Worm (Caenorhabditis elegans) whole organism, L4 larva: ENCODE measurements around the gene zip-6.
A peak's percentile ranks its signal among the peaks of the same experiment; 100 is the strongest.
"Not testable (repeated sequence)": the region's sequence is repeated elsewhere in the genome, so short reads cannot be mapped to it uniquely, and the experiment has no call there.

Experiments used
- D1046.2 ChIP-seq: fragments of 200-800 bp; sonication (Bioruptor generic); IDR thresholded peaks from 2 replicates; pipeline ENCODE4 v1.3.6; 2022; ENCODE audit warnings: missing genetic modification characterization, missing compliant biosample characterization
- F26F4.8 ChIP-seq: fragments of 200-800 bp; sonication (Bioruptor generic); conservative IDR thresholded peaks from 2 replicates; pipeline ENCODE4 v1.3.6; 2022; ENCODE audit warnings: missing genetic modification characterization, missing compliant biosample characterization
- F44E2.7 ChIP-seq: fragments of 200-800 bp; sonication (Bioruptor generic); IDR thresholded peaks from 2 replicates; pipeline ENCODE4 v2.1.2; 2022; ENCODE audit warnings: missing genetic modification characterization, missing compliant biosample characterization
- T26A8.4 ChIP-seq: fragments of 200-800 bp; sonication (Bioruptor generic); IDR thresholded peaks from 2 replicates; pipeline ENCODE4 v1.3.6; 2022; ENCODE audit warnings: missing genetic modification characterization, missing compliant biosample characterization
- ZK337.2 ChIP-seq: fragments of 200-800 bp; sonication (Bioruptor generic); IDR thresholded peaks from 2 replicates; pipeline ENCODE4 v1.3.6; 2022; ENCODE audit warnings: missing genetic modification reagents, missing genetic modification characterization, missing compliant biosample characterization
- ZK546.5 ChIP-seq, 2 experiments: sonication (generic microtip); optimal IDR thresholded peaks; 2 replicates each; lab custom pipeline; 2017; ENCODE audit warnings: missing biosample characterization in 2 of 2, missing genetic modification characterization in 2 of 2
- aha-1 ChIP-seq: fragments of 150-350 bp; peaks from one replicate; lab custom pipeline; 2014; ENCODE audit warnings: missing biosample characterization, missing genetic modification characterization
- ama-1 ChIP-seq: fragments of 150-350 bp; optimal IDR thresholded peaks from 2 replicates; lab custom pipeline; 2014; ENCODE audit warnings: inconsistent platforms, mixed read lengths
- ceh-28 ChIP-seq: fragments of 150-350 bp; optimal IDR thresholded peaks from 2 replicates; lab custom pipeline; 2014; ENCODE audit warnings: missing biosample characterization, missing genetic modification reagents, missing genetic modification characterization
- ceh-62 ChIP-seq: sonication (generic microtip); optimal IDR thresholded peaks from 2 replicates; lab custom pipeline; 2017; ENCODE audit warnings: missing biosample characterization, missing genetic modification characterization
- ctbp-1 ChIP-seq: fragments of 200-800 bp; sonication (Bioruptor generic); IDR thresholded peaks from 2 replicates; pipeline ENCODE4 v1.3.6; 2022; ENCODE audit warnings: missing genetic modification reagents, missing genetic modification characterization, missing compliant biosample characterization
- daf-16 ChIP-seq, 3 experiments: sonication (generic microtip); optimal IDR thresholded peaks; 2 replicates each; lab custom pipeline; 2016 to 2017; ENCODE audit warnings: missing genetic modification characterization in 3 of 3, missing genetic modification reagents in 3 of 3, mild to moderate bottlenecking in 2 of 3, missing compliant biosample characterization in 2 of 3, missing biosample characterization in 1 of 3, moderate library complexity in 1 of 3
- dmd-8 ChIP-seq: fragments of 200-800 bp; sonication (Bioruptor generic); IDR thresholded peaks from 2 replicates; pipeline ENCODE4 v1.3.6; 2022; ENCODE audit warnings: missing genetic modification characterization, missing compliant biosample characterization
- dve-1 ChIP-seq: sonication (generic microtip); optimal IDR thresholded peaks from 2 replicates; lab custom pipeline; 2017; ENCODE audit warnings: antibody characterized with exemption, mild to moderate bottlenecking, missing genetic modification characterization, missing compliant biosample characterization; ENCODE audit not compliant: insufficient read depth
- hlh-11 ChIP-seq: fragments of 200-800 bp; sonication (Bioruptor generic); optimal IDR thresholded peaks from 2 replicates; lab custom pipeline; 2018; ENCODE audit warnings: mild to moderate bottlenecking, missing genetic modification characterization, missing compliant biosample characterization
- hmg-1.1 ChIP-seq: fragments of 200-800 bp; sonication (Bioruptor generic); IDR thresholded peaks from 2 replicates; pipeline ENCODE4 v1.3.6; 2022; ENCODE audit warnings: missing genetic modification reagents, missing genetic modification characterization, missing compliant biosample characterization
- lin-1 ChIP-seq: fragments of 200-800 bp; sonication (Bioruptor generic); IDR thresholded peaks from 2 replicates; pipeline ENCODE4 v1.3.6; 2022; ENCODE audit warnings: missing genetic modification reagents, missing genetic modification characterization, missing compliant biosample characterization
- lin-38 ChIP-seq: fragments of 200-800 bp; sonication (Bioruptor generic); IDR thresholded peaks from 2 replicates; pipeline ENCODE4 v1.3.6; 2022; ENCODE audit warnings: missing genetic modification reagents, missing genetic modification characterization, missing compliant biosample characterization
- lin-39 ChIP-seq: fragments of 150-350 bp; optimal IDR thresholded peaks from 2 replicates; lab custom pipeline; 2014; ENCODE audit warnings: missing biosample characterization, missing genetic modification reagents, missing genetic modification characterization
- lir-3 ChIP-seq: sonication (generic microtip); optimal IDR thresholded peaks from 2 replicates; lab custom pipeline; 2016; ENCODE audit warnings: mild to moderate bottlenecking, missing genetic modification characterization, missing compliant biosample characterization
- madf-5 ChIP-seq, 2 experiments: fragments of 200-800 bp; sonication (Bioruptor generic); IDR thresholded peaks; 2 replicates each; pipeline ENCODE4 v1.3.6; 2022; ENCODE audit warnings: missing compliant biosample characterization in 2 of 2, missing genetic modification characterization in 2 of 2
- mep-1 ChIP-seq: fragments of 150-350 bp; sonication (generic microtip); optimal IDR thresholded peaks from 3 replicates; lab custom pipeline; 2014; ENCODE audit warnings: missing biosample characterization, missing genetic modification characterization
- nhr-102 ChIP-seq: sonication (generic microtip); optimal IDR thresholded peaks from 2 replicates; lab custom pipeline; 2016; ENCODE audit warnings: mild to moderate bottlenecking, missing genetic modification characterization, moderate library complexity, missing compliant biosample characterization
- nhr-11 ChIP-seq: fragments of 150-350 bp; optimal IDR thresholded peaks from 2 replicates; lab custom pipeline; 2014; ENCODE audit warnings: missing biosample characterization, missing genetic modification characterization
- nhr-111 ChIP-seq: fragments of 200-800 bp; sonication (Bioruptor generic); optimal IDR thresholded peaks from 2 replicates; lab custom pipeline; 2018; ENCODE audit warnings: mild to moderate bottlenecking, missing genetic modification characterization, missing compliant biosample characterization
- nhr-28 ChIP-seq: fragments of 150-350 bp; optimal IDR thresholded peaks from 2 replicates; lab custom pipeline; 2014; ENCODE audit warnings: missing biosample characterization, missing genetic modification characterization
- nhr-41 ChIP-seq: fragments of 200-800 bp; sonication (Bioruptor generic); IDR thresholded peaks from 2 replicates; pipeline ENCODE4 v1.3.6; 2022; ENCODE audit warnings: missing genetic modification reagents, missing genetic modification characterization, missing compliant biosample characterization
- nhr-42 ChIP-seq: fragments of 200-800 bp; sonication (Bioruptor generic); IDR thresholded peaks from 2 replicates; pipeline ENCODE4 v1.3.6; 2022; ENCODE audit warnings: missing genetic modification characterization, missing compliant biosample characterization
- nhr-48 ChIP-seq: sonication (generic microtip); optimal IDR thresholded peaks from 2 replicates; lab custom pipeline; 2016; ENCODE audit warnings: mild to moderate bottlenecking, missing genetic modification characterization, missing compliant biosample characterization
- nhr-77 ChIP-seq: fragments of 150-350 bp; optimal IDR thresholded peaks from 2 replicates; lab custom pipeline; 2014; ENCODE audit warnings: missing biosample characterization, missing genetic modification characterization
- pha-4 ChIP-seq, 2 experiments: fragments of 150-350 bp in 1 of 2; fragments of 200-800 bp in 1 of 2; sonication (Bioruptor generic) in 1 of 2; IDR thresholded peaks in 1 of 2; optimal IDR thresholded peaks in 1 of 2; 2 replicates each; pipeline versions ENCODE4 v1.3.6 to Lab custom; 2014 to 2022; ENCODE audit warnings: missing genetic modification characterization in 2 of 2, missing genetic modification reagents in 2 of 2, missing biosample characterization in 1 of 2, missing compliant biosample characterization in 1 of 2
- php-3 ChIP-seq: fragments of 200-800 bp; sonication (Bioruptor generic); IDR thresholded peaks from 2 replicates; pipeline ENCODE4 v1.3.6; 2022; ENCODE audit warnings: missing genetic modification reagents, missing genetic modification characterization, missing compliant biosample characterization
- saeg-2 ChIP-seq: fragments of 200-800 bp; sonication (Bioruptor generic); IDR thresholded peaks from 2 replicates; pipeline ENCODE4 v1.3.6; 2022; ENCODE audit warnings: missing genetic modification reagents, missing genetic modification characterization, missing compliant biosample characterization
- snpc-1.2 ChIP-seq: fragments of 200-800 bp; sonication (Bioruptor generic); IDR thresholded peaks from 2 replicates; pipeline ENCODE4 v1.3.6; 2022; ENCODE audit warnings: missing genetic modification reagents, missing genetic modification characterization, missing compliant biosample characterization
- unc-62 ChIP-seq, 3 experiments: fragments of 150-350 bp in 1 of 3; sonication (generic microtip); optimal IDR thresholded peaks in 2 of 3; peaks in 1 of 3; 1 replicate in 1 of 3; 2 replicates in 2 of 3; lab custom pipeline; 2014 to 2017; ENCODE audit warnings: missing biosample characterization in 3 of 3, missing genetic modification characterization in 3 of 3, missing genetic modification reagents in 3 of 3, missing genotype in 1 of 3
- vab-7 ChIP-seq: fragments of 200-800 bp; sonication (Bioruptor generic); IDR thresholded peaks from 2 replicates; pipeline ENCODE4 v1.3.6; 2022; ENCODE audit warnings: missing genetic modification reagents, missing genetic modification characterization, missing compliant biosample characterization
- zfp-2 ChIP-seq: sonication (generic microtip); optimal IDR thresholded peaks from 2 replicates; lab custom pipeline; 2016; ENCODE audit warnings: mild to moderate bottlenecking, missing genetic modification characterization, missing compliant biosample characterization
- zfp-3 ChIP-seq: fragments of 200-800 bp; sonication (Bioruptor generic); conservative IDR thresholded peaks from 2 replicates; pipeline ENCODE4 v1.3.6; 2022; ENCODE audit warnings: missing genetic modification reagents, missing genetic modification characterization, missing compliant biosample characterization
- zip-2 ChIP-seq: fragments of 150-350 bp; optimal IDR thresholded peaks from 2 replicates; lab custom pipeline; 2014; ENCODE audit warnings: missing biosample characterization, missing genetic modification characterization

zip-6 gene

ce11 chrIV:11196866-11197265 is 21.1 kb downstream of the zip-6 start:
- TF ChIP-seq hmg-1.1 (GFP tag; lab: Robert Waterston, UW) (peak; percentile 71), nhr-41 (0 out of 2 replicates have a peak, but pooled peaks have one; percentile 60), D1046.2 (peak; percentile 66; the same call in 1 of the 2 replicates), nhr-42 (GFP tag; lab: Robert Waterston, UW) (0 out of 2 replicates have a peak, but pooled peaks have one; percentile 32), ZK337.2 (peak; percentile 73), F26F4.8 (GFP tag; lab: Robert Waterston, UW) (peak; percentile 79), zfp-3 (GFP tag; lab: Robert Waterston, UW) (peak; percentile 66; the same call in 1 of the 2 replicates), ctbp-1 (GFP tag; lab: Robert Waterston, UW) (peak; percentile 62; the same call in 1 of the 2 replicates), vab-7 (GFP tag; lab: Robert Waterston, UW) (peak; percentile 78), F44E2.7 (peak; percentile 58; the same call in 1 of the 2 replicates), pha-4 (GFP tag; IDR thresholded peaks at IDR 0.05; lab: Robert Waterston, UW) (peak; percentile 70; the same call in 1 of the 2 replicates), madf-5 (GFP tag; IDR thresholded peaks at IDR 0.05; lab: Robert Waterston, UW) (0 out of 4 replicates have a peak, but pooled peaks of 1 of the 2 experiments have one; percentile 50), snpc-1.2 (GFP tag; lab: Robert Waterston, UW) (peak; percentile 80), dmd-8 (GFP tag; lab: Robert Waterston, UW) (peak; percentile 76)
- not testable (repeated sequence) for TF ChIP-seq pha-4 (tag; optimal IDR thresholded peaks at IDR 0.05; lab: Kevin White, UChicago)

- TF ChIP-seq zfp-2 (tag; lab: Kevin White, UChicago): no peak
- TF ChIP-seq nhr-77 (tag; lab: Kevin White, UChicago): no peak
- TF ChIP-seq, all 104 proteins: peak for 0
Observed at ce11 chrIV:11189411-11189810, 28.5 kb downstream of the zip-6 start, which contains the start of gene fbxb-79. fbxb-79 (minus strand) TSS chrIV:11189511.

ce11 chrIV:11186729-11187128 is 31.2 kb downstream of the zip-6 start, which contains the start of gene sdz-27:
sdz-27 (plus strand) TSS chrIV:11187029.
- TF ChIP-seq unc-62 (GFP tag; optimal IDR thresholded peaks at IDR 0.05 in 1 of 2; lab: Kevin White, UChicago) (peak in 1 of 2 experiments; percentile 29), unc-62 (tag; optimal IDR thresholded peaks at IDR 0.05; lab: Kevin White, UChicago) (no peak), nhr-111 (GFP tag; lab: Kevin White, UChicago) (no peak)

- TF ChIP-seq unc-62 (GFP tag; optimal IDR thresholded peaks at IDR 0.05 in 1 of 2; lab: Kevin White, UChicago): peak in 1 of 2 experiments; percentile 12
- TF ChIP-seq unc-62 (tag; optimal IDR thresholded peaks at IDR 0.05; lab: Kevin White, UChicago): no peak
- peak; percentile 44 for TF ChIP-seq ama-1 (lab: Kevin White, UChicago)
- TF ChIP-seq T26A8.4: 0 out of 2 replicates have a peak, but pooled peaks have one; percentile 27
- no peak for TF ChIP-seq daf-16 (GFP tag; optimal IDR thresholded peaks at IDR 0.05; lab: Kevin White, UChicago)
- TF ChIP-seq daf-16 (tag; optimal IDR thresholded peaks at IDR 0.05; lab: Kevin White, UChicago): peak; percentile 34
- TF ChIP-seq ZK546.5 (tag; optimal IDR thresholded peaks at IDR 0.05; lab: Kevin White, UChicago): no peak
- peak; percentile 22 for TF ChIP-seq dve-1 (tag; lab: Kevin White, UChicago)
- no peak for TF ChIP-seq ceh-28 (tag; lab: Kevin White, UChicago)
- TF ChIP-seq, all 104 proteins: peak for 5
Observed at ce11 chrIV:11183991-11184390, 33.9 kb downstream of the zip-6 start, which contains the start of gene nuaf-3. nuaf-3 (plus strand) TSS chrIV:11184291.

ce11 chrIV:11183013-11183412 is 34.9 kb downstream of the zip-6 start, which contains the start of gene prx-14:
prx-14 (plus strand) TSS chrIV:11183132.
- no peak for TF ChIP-seq zip-2 (tag; lab: Kevin White, UChicago)
- peak; percentile 40 for TF ChIP-seq lin-38
- no peak for TF ChIP-seq nhr-11 (tag; lab: Kevin White, UChicago)
- TF ChIP-seq lin-1 (GFP tag; lab: Robert Waterston, UW): no peak
- TF ChIP-seq lir-3 (tag; lab: Kevin White, UChicago): no peak
- 0 out of 2 replicates have a peak, but pooled peaks have one; percentile 25 for TF ChIP-seq php-3 (GFP tag; lab: Robert Waterston, UW)
- TF ChIP-seq ceh-62: no peak
- TF ChIP-seq ama-1 (lab: Kevin White, UChicago): peak; percentile 41
- no peak for TF ChIP-seq nhr-102 (tag; lab: Kevin White, UChicago)
- TF ChIP-seq aha-1 (tag; lab: Kevin White, UChicago): peak; percentile 88
- TF ChIP-seq pha-4 (GFP tag; IDR thresholded peaks at IDR 0.05; lab: Robert Waterston, UW): peak; percentile 37; the same call in 1 of the 2 replicates
- no peak for TF ChIP-seq pha-4 (tag; optimal IDR thresholded peaks at IDR 0.05; lab: Kevin White, UChicago)
- TF ChIP-seq ctbp-1 (GFP tag; lab: Robert Waterston, UW): no peak
- no peak for TF ChIP-seq lin-39 (tag; lab: Kevin White, UChicago)
- TF ChIP-seq mep-1 (tag; lab: Kevin White, UChicago): peak; percentile 14
- no peak for TF ChIP-seq hlh-11 (tag; lab: Kevin White, UChicago)
- TF ChIP-seq nhr-28 (tag; lab: Kevin White, UChicago): no peak
- no peak for TF ChIP-seq daf-16 (GFP tag; optimal IDR thresholded peaks at IDR 0.05; lab: Kevin White, UChicago)
- TF ChIP-seq daf-16 (tag; optimal IDR thresholded peaks at IDR 0.05; lab: Kevin White, UChicago): no peak
- peak; percentile 5 for TF ChIP-seq nhr-48 (tag; lab: Kevin White, UChicago)
- TF ChIP-seq dve-1 (tag; lab: Kevin White, UChicago): peak; percentile 5
- TF ChIP-seq saeg-2 (GFP tag; lab: Robert Waterston, UW): no peak
- no peak for TF ChIP-seq dmd-8 (GFP tag; lab: Robert Waterston, UW)
- TF ChIP-seq snpc-1.2 (GFP tag; lab: Robert Waterston, UW): no peak
